Fruit fly (Drosophila melanogaster): ENCODE data around the gene CG42811.

CG42811 gene

dm6 chr3R:24318217-24319082, 48.6 kb downstream of the CG42811 start, which contains the start of the genes Nab2 and BRWD3:
Gene Nab2 (minus strand): TSS chr3R:24318419.
Gene BRWD3 (plus strand): TSS chr3R:24319000.
- TF ChIP-seq CG4318 (GFP tag; optimal IDR thresholded peaks at IDR 0.05): no peak
- TF ChIP-seq CG1621 (tag; optimal IDR thresholded peaks at IDR 0.05): no peak
- no peak for TF ChIP-seq Eip78C (GFP tag)
- TF ChIP-seq Sox102F (GFP tag; optimal IDR thresholded peaks at IDR 0.05): no peak
- TF ChIP-seq Smox (GFP tag; optimal IDR thresholded peaks at IDR 0.05): no peak
- TF ChIP-seq Blimp-1 (GFP tag; optimal IDR thresholded peaks at IDR 0.05): no peak
- TF ChIP-seq esn (GFP tag; optimal IDR thresholded peaks at IDR 0.05): peak; percentile 59
- TF ChIP-seq CG10669 (GFP tag; optimal IDR thresholded peaks at IDR 0.05): no peak
- peak; percentile 39; the same call in 2 of the 3 replicates for TF ChIP-seq eg (GFP tag; IDR thresholded peaks at IDR 0.05)
- peak; percentile 44; the same call in 1 of the 2 replicates for TF ChIP-seq CG15336 (GFP tag; IDR thresholded peaks at IDR 0.05)
- peak; percentile 28 for TF ChIP-seq CG11762 (GFP tag; optimal IDR thresholded peaks at IDR 0.05; ENCODE audit: insufficient read depth)
- no peak for TF ChIP-seq CG9139 (GFP tag; optimal IDR thresholded peaks at IDR 0.05)
- no peak for TF ChIP-seq CG8632 (GFP tag; optimal IDR thresholded peaks at IDR 0.05)
- no peak for TF ChIP-seq CG16779 (tag; optimal IDR thresholded peaks at IDR 0.05)
- peak; percentile 27 for TF ChIP-seq Sox15 (GFP tag; optimal IDR thresholded peaks at IDR 0.05)
- TF ChIP-seq Lpt (GFP tag; optimal IDR thresholded peaks at IDR 0.05): no peak
- TF ChIP-seq Ets96B (tag; optimal IDR thresholded peaks at IDR 0.05): no peak
- no peak for TF ChIP-seq Hr38 (GFP tag; optimal IDR thresholded peaks at IDR 0.05)
- TF ChIP-seq spab (GFP tag; optimal IDR thresholded peaks at IDR 0.05): no peak
- TF ChIP-seq CG32006 (GFP tag; optimal IDR thresholded peaks at IDR 0.05): no peak
- no peak for TF ChIP-seq net (GFP tag; optimal IDR thresholded peaks at IDR 0.05)
- TF ChIP-seq CG8319 (GFP tag; optimal IDR thresholded peaks at IDR 0.05): no peak
- TF ChIP-seq fkh (GFP tag; optimal IDR thresholded peaks at IDR 0.05): no peak
- TF ChIP-seq CG8119 (GFP tag; IDR thresholded peaks at IDR 0.05): no peak
- TF ChIP-seq CG10631 (GFP tag; optimal IDR thresholded peaks at IDR 0.05): no peak
- TF ChIP-seq svp (GFP tag): no peak
- TF ChIP-seq Hr39 (GFP tag; optimal IDR thresholded peaks at IDR 0.05): no peak
- TF ChIP-seq Eip93F (GFP tag; optimal IDR thresholded peaks at IDR 0.05): no peak
- TF ChIP-seq CG11294 (GFP tag; IDR thresholded peaks at IDR 0.05): no peak
- no peak for TF ChIP-seq CG6276 (GFP tag; optimal IDR thresholded peaks at IDR 0.05)
- no peak for TF ChIP-seq CG6808 (GFP tag; optimal IDR thresholded peaks at IDR 0.05)
- TF ChIP-seq CG31627 (GFP tag; optimal IDR thresholded peaks at IDR 0.05): peak; percentile 56
- peak; percentile 21 for TF ChIP-seq Ets21C (GFP tag; optimal IDR thresholded peaks at IDR 0.05)
- TF ChIP-seq CG3919 (GFP tag; optimal IDR thresholded peaks at IDR 0.05): no peak
- peak; percentile 49 for TF ChIP-seq CG3032 (tag; optimal IDR thresholded peaks at IDR 0.05)
- no peak for TF ChIP-seq Met (GFP tag; optimal IDR thresholded peaks at IDR 0.05)
- TF ChIP-seq dac (GFP tag; optimal IDR thresholded peaks at IDR 0.05): no peak
- TF ChIP-seq CG6163 (GFP tag; IDR thresholded peaks at IDR 0.05): peak; percentile 46; the same call in 1 of the 3 replicates
- no peak for TF ChIP-seq Sox14 (GFP tag; optimal IDR thresholded peaks at IDR 0.05)
- TF ChIP-seq CG7368 (GFP tag; optimal IDR thresholded peaks at IDR 0.05): no peak
- no peak for TF ChIP-seq cyc (GFP tag; optimal IDR thresholded peaks at IDR 0.05)
- no peak for TF ChIP-seq acj6 (GFP tag; optimal IDR thresholded peaks at IDR 0.05)
- no peak for TF ChIP-seq ss (GFP tag; optimal IDR thresholded peaks at IDR 0.05)
- TF ChIP-seq CG34406 (GFP tag; optimal IDR thresholded peaks at IDR 0.05): no peak
- peak; percentile 54 for TF ChIP-seq lz (GFP tag; optimal IDR thresholded peaks at IDR 0.05)
- no peak for TF ChIP-seq Hr4 (GFP tag; optimal IDR thresholded peaks at IDR 0.05)
- no peak for TF ChIP-seq CG6854 (GFP tag; optimal IDR thresholded peaks at IDR 0.05)
- peak; percentile 22 for TF ChIP-seq CG11902 (GFP tag; optimal IDR thresholded peaks at IDR 0.05)
- no peak for TF ChIP-seq OdsH (GFP tag; optimal IDR thresholded peaks at IDR 0.05)
- TF ChIP-seq CG6792 (GFP tag; optimal IDR thresholded peaks at IDR 0.05): peak; percentile 40
- peak in 1 of 2 experiments; percentile 57 for TF ChIP-seq salr (GFP tag; optimal IDR thresholded peaks at IDR 0.05)
